Worm (Caenorhabditis elegans) whole organism, mixed stage, embryonic: ENCODE measurements around the gene emc-3.

Experiments used
- drap-1 ChIP-seq: fragments of 200-800 bp; sonication (Bioruptor generic); optimal IDR thresholded peaks from 3 replicates; lab custom pipeline; 2018; ENCODE audit warnings: mild to moderate bottlenecking, missing genetic modification characterization, missing compliant biosample characterization
- flh-1 ChIP-seq: fragments of 200-800 bp; sonication (Bioruptor generic); optimal IDR thresholded peaks from 2 replicates; lab custom pipeline; 2018; ENCODE audit warnings: mild to moderate bottlenecking, missing genetic modification characterization, moderate library complexity, missing compliant biosample characterization
- mep-1 ChIP-seq: fragments of 150-350 bp; optimal IDR thresholded peaks from 2 replicates; lab custom pipeline; 2017; ENCODE audit warnings: missing biosample characterization, missing genetic modification reagents, missing genetic modification characterization, inconsistent platforms
- pha-4 ChIP-seq: fragments of 150-350 bp; optimal IDR thresholded peaks from 2 replicates; lab custom pipeline; 2018; ENCODE audit warnings: missing biosample characterization, missing genetic modification reagents, missing genetic modification characterization
- snpc-4 ChIP-seq: fragments of 150-350 bp; optimal IDR thresholded peaks from 2 replicates; lab custom pipeline; 2014; ENCODE audit warnings: missing biosample characterization, missing genetic modification characterization

DNA sequence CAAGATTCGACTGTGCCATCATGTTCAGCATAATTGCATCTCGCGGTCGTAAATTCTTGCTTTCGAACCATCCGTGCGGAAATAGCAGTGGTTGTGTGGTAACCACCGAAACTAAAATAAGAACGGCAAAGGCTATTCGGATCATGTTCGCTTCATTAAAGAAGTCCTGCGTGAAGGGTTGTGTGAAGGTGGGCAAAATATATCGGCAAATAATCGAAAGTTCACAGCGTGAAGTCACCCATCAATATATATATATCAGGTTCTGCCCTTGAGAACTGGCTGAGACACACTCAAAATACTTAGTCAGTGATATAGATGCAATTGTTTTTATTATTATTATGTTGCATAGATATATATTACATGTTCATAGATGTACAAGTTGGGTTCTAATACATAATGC lies 26.3 kb upstream of the emc-3 start, which contains the start of gene Y62E10A.19:
- TF ChIP-seq snpc-4 (tag; lab: Kevin White, UChicago) (no peak), flh-1 (GFP tag; lab: Kevin White, UChicago) (no peak), pha-4 (no peak), drap-1 (GFP tag; lab: Kevin White, UChicago) (no peak), mep-1 (tag; lab: Kevin White, UChicago) (no peak)
